Worm (Caenorhabditis elegans) whole organism, early embryonic: ENCODE data around the gene ZK697.1.

ENCODE experiments used
- B0310.2 ChIP-seq: sonication (generic microtip); optimal IDR thresholded peaks from 2 replicates; lab custom pipeline; 2016; ENCODE audit warnings: mild to moderate bottlenecking, missing genetic modification characterization, missing compliant biosample characterization
- F13C5.2 ChIP-seq: sonication (generic microtip); optimal IDR thresholded peaks from 2 replicates; lab custom pipeline; 2017; ENCODE audit warnings: mild to moderate bottlenecking, missing genetic modification characterization, inconsistent platforms, missing compliant biosample characterization
- aly-1 ChIP-seq: sonication (generic microtip); optimal IDR thresholded peaks from 2 replicates; lab custom pipeline; 2016; ENCODE audit warnings: missing genetic modification characterization, missing compliant biosample characterization
- ama-1 ChIP-seq: fragments of 150-350 bp; optimal IDR thresholded peaks from 2 replicates; lab custom pipeline; 2014
- ceh-13 ChIP-seq: fragments of 200-800 bp; sonication (Bioruptor generic); optimal IDR thresholded peaks from 2 replicates; lab custom pipeline; 2018; ENCODE audit warnings: mild to moderate bottlenecking, missing genetic modification characterization, missing compliant biosample characterization
- ceh-36 ChIP-seq: sonication (generic microtip); optimal IDR thresholded peaks from 2 replicates; lab custom pipeline; 2016; ENCODE audit warnings: missing genetic modification characterization, inconsistent platforms, missing compliant biosample characterization
- ets-7 ChIP-seq: sonication (generic microtip); optimal IDR thresholded peaks from 2 replicates; lab custom pipeline; 2016; ENCODE audit warnings: missing genotype, missing genetic modification characterization, missing compliant biosample characterization
- flt-1 ChIP-seq: fragments of 200-800 bp; sonication (Bioruptor generic); IDR thresholded peaks from 2 replicates; pipeline ENCODE4 v1.3.6; 2022; ENCODE audit warnings: missing genetic modification characterization, missing compliant biosample characterization
- hmbx-1 ChIP-seq: sonication (generic microtip); optimal IDR thresholded peaks from 2 replicates; lab custom pipeline; 2016; ENCODE audit warnings: mild to moderate bottlenecking, missing genetic modification characterization, missing compliant biosample characterization
- hmg-4 ChIP-seq: fragments of 200-800 bp; sonication (Bioruptor generic); optimal IDR thresholded peaks from 2 replicates; lab custom pipeline; 2018; ENCODE audit warnings: mild to moderate bottlenecking, missing genetic modification characterization, missing compliant biosample characterization
- hnd-1 ChIP-seq: sonication (generic microtip); optimal IDR thresholded peaks from 2 replicates; lab custom pipeline; 2016; ENCODE audit warnings: missing genetic modification characterization, missing compliant biosample characterization
- pes-1 ChIP-seq: fragments of 200-800 bp; sonication (Bioruptor generic); IDR thresholded peaks from 2 replicates; pipeline ENCODE4 v1.3.6; 2022; ENCODE audit warnings: missing genetic modification reagents, missing genetic modification characterization, missing compliant biosample characterization
- scrt-1 ChIP-seq: fragments of 200-800 bp; sonication (Bioruptor generic); IDR thresholded peaks from 2 replicates; pipeline ENCODE4 v1.3.6; 2022; ENCODE audit warnings: missing genetic modification characterization, missing compliant biosample characterization
- sea-1 ChIP-seq: fragments of 200-800 bp; sonication (Bioruptor generic); conservative IDR thresholded peaks from 2 replicates; pipeline ENCODE4 v1.3.6; 2022; ENCODE audit warnings: missing genetic modification characterization, missing compliant biosample characterization
- tbx-11 ChIP-seq: fragments of 200-800 bp; sonication (Bioruptor generic); IDR thresholded peaks from 2 replicates; pipeline ENCODE4 v1.3.6; 2022; ENCODE audit warnings: missing genetic modification characterization, missing compliant biosample characterization
- tbx-37 ChIP-seq: fragments of 200-800 bp; sonication (Bioruptor generic); conservative IDR thresholded peaks from 2 replicates; pipeline ENCODE4 v1.3.6; 2022; ENCODE audit warnings: missing genetic modification reagents, missing genetic modification characterization, missing compliant biosample characterization
- tra-4 ChIP-seq: sonication (generic microtip); optimal IDR thresholded peaks from 2 replicates; lab custom pipeline; 2017; ENCODE audit warnings: missing genetic modification characterization, missing compliant biosample characterization

Gene ZK697.1

ce11 chrV:1771727-1772126 is 19.1 kb downstream of the ZK697.1 start, which contains the start of gene dhs-13:
dhs-13 (minus strand) TSS chrV:1771734.
- no peak for TF ChIP-seq scrt-1 (GFP tag; lab: Robert Waterston, UW)
- no peak for TF ChIP-seq ceh-36
- TF ChIP-seq B0310.2: no peak
- TF ChIP-seq tra-4: no peak
- no peak for TF ChIP-seq ama-1 (lab: Kevin White, UChicago)
- no peak for TF ChIP-seq tbx-11 (GFP tag; lab: Robert Waterston, UW)
- no peak for TF ChIP-seq aly-1 (tag; lab: Kevin White, UChicago)
- no peak for TF ChIP-seq ets-7
- TF ChIP-seq hnd-1: no peak
- TF ChIP-seq ceh-13 (GFP tag; lab: Kevin White, UChicago): no peak
- no peak for TF ChIP-seq tbx-37 (GFP tag; lab: Robert Waterston, UW)
- no peak for TF ChIP-seq hmbx-1
- no peak for TF ChIP-seq hmg-4 (GFP tag; lab: Kevin White, UChicago)
- TF ChIP-seq F13C5.2 (tag; lab: Kevin White, UChicago): no peak
- no peak; the same call in 1 of the 2 replicates for TF ChIP-seq sea-1

- TF ChIP-seq ceh-36 (no peak), F13C5.2 (tag; lab: Kevin White, UChicago) (peak; percentile 11)
These were observed 20.5 kb downstream of the ZK697.1 start for ce11 chrV:1773120-1773519.

DNA sequence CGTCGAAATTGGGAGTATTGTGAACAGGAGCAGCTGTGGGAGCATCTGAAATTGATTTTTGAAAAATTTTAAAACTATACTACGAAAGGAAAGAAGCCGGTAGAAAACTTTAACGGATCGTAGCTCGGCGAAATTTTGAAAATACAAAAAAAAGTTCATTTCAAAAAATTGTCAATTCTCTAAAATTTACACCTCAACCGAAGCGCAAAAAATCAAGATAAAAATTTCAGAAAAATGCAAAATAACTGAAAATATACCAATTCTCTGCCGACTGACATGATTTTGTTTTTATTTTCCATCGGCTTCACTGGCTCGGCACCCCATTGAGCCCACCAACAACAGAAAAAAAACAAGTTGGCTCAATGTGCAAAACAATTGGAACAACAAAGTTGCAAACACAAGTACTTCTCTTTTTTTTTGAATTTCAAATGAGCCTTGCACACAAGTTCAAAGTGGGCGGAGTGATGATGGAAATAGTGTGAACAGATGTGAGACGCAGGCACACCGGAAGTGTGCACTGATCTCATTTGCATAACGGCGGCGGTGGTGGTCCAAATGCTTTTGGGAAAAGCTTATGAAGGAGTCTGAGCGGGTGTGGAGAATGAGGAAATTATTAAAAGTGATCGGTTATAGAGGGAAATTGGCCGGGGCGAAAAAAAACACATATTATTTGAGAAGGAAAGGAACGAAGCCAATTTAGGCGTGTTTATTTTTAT is 22.4 kb downstream of the ZK697.1 start, which contains the start of gene F36H9.7:
F36H9.7 (minus strand) TSS at position 51 of the 716 bp plus-strand sequence.
- TF ChIP-seq hnd-1 (no peak), tra-4 (no peak), B0310.2 (no peak), aly-1 (tag; lab: Kevin White, UChicago) (no peak), flt-1 (GFP tag; lab: Robert Waterston, UW) (no peak), F13C5.2 (tag; lab: Kevin White, UChicago) (no peak)

- no peak for TF ChIP-seq flt-1 (GFP tag; lab: Robert Waterston, UW)
- TF ChIP-seq sea-1: no peak
- no peak for TF ChIP-seq ama-1 (lab: Kevin White, UChicago)
- no peak for TF ChIP-seq scrt-1 (GFP tag; lab: Robert Waterston, UW)
- no peak for TF ChIP-seq tbx-11 (GFP tag; lab: Robert Waterston, UW)
- TF ChIP-seq hmbx-1: no peak
- no peak for TF ChIP-seq tra-4
- no peak for TF ChIP-seq ets-7
- no peak for TF ChIP-seq ceh-13 (GFP tag; lab: Kevin White, UChicago)
- TF ChIP-seq ceh-36: no peak
- no peak for TF ChIP-seq F13C5.2 (tag; lab: Kevin White, UChicago)
- TF ChIP-seq pes-1: no peak
- TF ChIP-seq B0310.2: no peak
- no peak for TF ChIP-seq hnd-1
- TF ChIP-seq tbx-37 (GFP tag; lab: Robert Waterston, UW): no peak
- TF ChIP-seq aly-1 (tag; lab: Kevin White, UChicago): no peak
- no peak for TF ChIP-seq hmg-4 (GFP tag; lab: Kevin White, UChicago)
These were observed 26.5 kb downstream of the ZK697.1 start, which contains the start of gene F36H9.4 for ce11 chrV:1779136-1779535. F36H9.4 (minus strand) TSS chrV:1779236.

ce11 chrV:1779994-1780393 is 27.4 kb downstream of the ZK697.1 start:
- TF ChIP-seq hmbx-1 (no peak), F13C5.2 (tag; lab: Kevin White, UChicago) (no peak), pes-1 (no peak)

DNA sequence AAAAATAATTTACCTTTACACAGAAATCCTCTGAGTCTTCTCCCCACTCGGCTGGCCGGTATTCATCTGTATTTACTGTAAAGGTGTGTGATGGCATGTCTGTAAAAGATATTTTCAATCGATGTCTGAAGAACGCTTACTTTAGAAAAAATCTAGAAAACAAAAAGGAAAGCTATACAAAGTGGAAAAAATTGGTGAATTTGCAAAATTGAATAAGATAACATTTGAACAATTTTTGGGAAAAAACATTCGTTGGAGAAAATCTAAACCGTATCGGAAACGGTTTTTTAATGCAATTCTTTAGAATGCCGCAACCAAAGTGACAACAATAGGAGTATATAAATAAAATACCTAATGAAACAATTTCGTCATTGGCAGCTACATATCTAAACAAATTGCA is 29.3 kb downstream of the ZK697.1 start, which contains the start of gene F36H9.5:
F36H9.5 (minus strand) TSS at position 101 of the 400 bp plus-strand sequence.
- no peak for TF ChIP-seq ceh-36
- no peak for TF ChIP-seq hmg-4 (GFP tag; lab: Kevin White, UChicago)
- TF ChIP-seq B0310.2: no peak
- TF ChIP-seq ets-7: no peak
- no peak for TF ChIP-seq aly-1 (tag; lab: Kevin White, UChicago)
- TF ChIP-seq hmbx-1: no peak
- TF ChIP-seq flt-1 (GFP tag; lab: Robert Waterston, UW): no peak
- no peak for TF ChIP-seq hnd-1
- no peak for TF ChIP-seq tbx-37 (GFP tag; lab: Robert Waterston, UW)
- TF ChIP-seq ceh-13 (GFP tag; lab: Kevin White, UChicago): no peak
- no peak for TF ChIP-seq ama-1 (lab: Kevin White, UChicago)
- TF ChIP-seq tra-4: no peak
- no peak for TF ChIP-seq pes-1
- TF ChIP-seq tbx-11 (GFP tag; lab: Robert Waterston, UW): no peak
- TF ChIP-seq scrt-1 (GFP tag; lab: Robert Waterston, UW): no peak

DNA sequence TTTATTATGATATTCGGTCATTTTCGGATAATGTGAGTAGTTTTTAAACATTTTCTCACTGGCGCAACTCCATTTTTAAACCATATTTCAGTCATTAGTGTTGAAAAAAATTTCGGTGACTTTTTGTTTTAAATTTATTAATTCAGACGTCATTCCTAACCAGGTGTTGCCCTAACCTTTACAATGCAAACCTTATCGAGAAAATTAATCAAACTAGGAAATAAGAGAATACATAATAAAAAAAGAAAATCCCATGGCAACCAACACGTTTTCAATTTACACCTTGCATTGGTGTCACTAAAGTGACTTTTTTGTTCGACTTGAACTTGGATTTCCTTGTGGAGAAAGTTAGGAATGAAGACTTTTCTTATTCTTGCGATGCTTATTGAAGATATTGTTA is 35.6 kb downstream of the ZK697.1 start, which contains the start of gene F36H9.2:
F36H9.2 (plus strand) TSS at position 301 of the 400 bp plus-strand sequence.
- no peak for TF ChIP-seq hmbx-1
- TF ChIP-seq flt-1 (GFP tag; lab: Robert Waterston, UW): no peak
- TF ChIP-seq hnd-1: no peak
- no peak for TF ChIP-seq ceh-13 (GFP tag; lab: Kevin White, UChicago)
- no peak for TF ChIP-seq B0310.2
- TF ChIP-seq sea-1: no peak
- no peak for TF ChIP-seq ets-7

DNA sequence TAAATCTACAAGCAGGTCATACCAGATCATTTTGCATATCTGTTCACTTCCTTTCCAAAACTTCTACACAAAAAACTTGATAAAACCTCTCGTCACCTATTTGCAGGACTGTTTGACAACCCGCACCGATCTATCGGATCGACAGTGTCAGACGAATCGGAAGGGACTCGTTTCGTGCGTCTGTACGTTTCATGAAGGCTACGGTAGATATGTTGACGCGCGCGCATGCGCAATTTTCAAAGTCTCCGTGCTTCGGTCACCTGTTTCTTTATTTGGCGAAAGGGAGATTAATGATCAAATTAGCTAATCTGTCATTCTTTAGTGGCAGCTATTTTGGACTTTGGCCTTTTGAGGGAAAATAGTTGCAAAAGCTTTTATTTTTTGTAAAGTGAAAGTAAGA is 36.9 kb downstream of the ZK697.1 start:
- no peak for TF ChIP-seq tbx-37 (GFP tag; lab: Robert Waterston, UW)
- TF ChIP-seq F13C5.2 (tag; lab: Kevin White, UChicago): no peak
- TF ChIP-seq tbx-11 (GFP tag; lab: Robert Waterston, UW): no peak
- TF ChIP-seq hmg-4 (GFP tag; lab: Kevin White, UChicago): no peak
- TF ChIP-seq aly-1 (tag; lab: Kevin White, UChicago): no peak
- no peak for TF ChIP-seq sea-1
- TF ChIP-seq hnd-1: no peak
- TF ChIP-seq pes-1: no peak
- TF ChIP-seq scrt-1 (GFP tag; lab: Robert Waterston, UW): no peak
- no peak for TF ChIP-seq tra-4
- no peak for TF ChIP-seq ceh-13 (GFP tag; lab: Kevin White, UChicago)
- TF ChIP-seq B0310.2: no peak
- no peak for TF ChIP-seq ceh-36
- no peak for TF ChIP-seq flt-1 (GFP tag; lab: Robert Waterston, UW)
- no peak for TF ChIP-seq ama-1 (lab: Kevin White, UChicago)
- TF ChIP-seq ets-7: no peak
- no peak for TF ChIP-seq hmbx-1
